Fruit fly (Drosophila melanogaster): ENCODE measurements around the gene CG13840.
A peak's percentile ranks its signal among the peaks of the same experiment; 100 is the strongest.

CG13840 gene

dm6 chr3R:22816078-22816436, at the start of gene CG13840:
Gene CG13840 (minus strand): TSS chr3R:22816178.
- no peak for TF ChIP-seq CG17801 (GFP tag; optimal IDR thresholded peaks at IDR 0.05; ENCODE audit: partially characterized antibody)

- TF ChIP-seq CG17801 (GFP tag; optimal IDR thresholded peaks at IDR 0.05; ENCODE audit: partially characterized antibody), result no peak
Measured at dm6 chr3R:22861982-22862381, 46.0 kb upstream of the CG13840 start.

dm6 chr3R:22846202-22846601, 30.2 kb upstream of the CG13840 start, which contains the start of gene CG4704:
Gene CG4704 (minus strand): TSS chr3R:22846302.
- TF ChIP-seq CG17801 (GFP tag; optimal IDR thresholded peaks at IDR 0.05; ENCODE audit: partially characterized antibody), result no peak

dm6 chr3R:22839257-22839656, 23.3 kb upstream of the CG13840 start:
- TF ChIP-seq CG17801 (GFP tag; optimal IDR thresholded peaks at IDR 0.05; ENCODE audit: partially characterized antibody), result no peak

- TF ChIP-seq CG17801 (GFP tag; optimal IDR thresholded peaks at IDR 0.05; ENCODE audit: partially characterized antibody), result no peak
Measured at dm6 chr3R:22833416-22833815, 17.4 kb upstream of the CG13840 start.

- no peak for TF ChIP-seq CG17801 (GFP tag; optimal IDR thresholded peaks at IDR 0.05; ENCODE audit: partially characterized antibody)
Measured at dm6 chr3R:22822729-22823128, 6.8 kb upstream of the CG13840 start.

dm6 chr3R:22816437-22817173, 627 bp upstream of the CG13840 start:
- peak; percentile 94 for TF ChIP-seq CG17801 (GFP tag; optimal IDR thresholded peaks at IDR 0.05; ENCODE audit: partially characterized antibody)

dm6 chr3R:22810277-22810676, 5.7 kb downstream of the CG13840 start:
- no peak for TF ChIP-seq CG17801 (GFP tag; optimal IDR thresholded peaks at IDR 0.05; ENCODE audit: partially characterized antibody)

dm6 chr3R:22807132-22807531, 8.8 kb downstream of the CG13840 start:
- no peak for TF ChIP-seq CG17801 (GFP tag; optimal IDR thresholded peaks at IDR 0.05; ENCODE audit: partially characterized antibody)

dm6 chr3R:22803655-22804341, 12.2 kb downstream of the CG13840 start, which contains the start of gene CG7031:
Gene CG7031 (plus strand): TSS chr3R:22804291.
- no peak for TF ChIP-seq CG17801 (GFP tag; optimal IDR thresholded peaks at IDR 0.05; ENCODE audit: partially characterized antibody)

- no peak for TF ChIP-seq CG17801 (GFP tag; optimal IDR thresholded peaks at IDR 0.05; ENCODE audit: partially characterized antibody)
Measured at dm6 chr3R:22793953-22794352, 22.0 kb downstream of the CG13840 start.

dm6 chr3R:22789106-22789505, 26.9 kb downstream of the CG13840 start:
- TF ChIP-seq CG17801 (GFP tag; optimal IDR thresholded peaks at IDR 0.05; ENCODE audit: partially characterized antibody), result no peak

dm6 chr3R:22784674-22785316, 31.2 kb downstream of the CG13840 start:
- TF ChIP-seq CG17801 (GFP tag; optimal IDR thresholded peaks at IDR 0.05; ENCODE audit: partially characterized antibody), result no peak

dm6 chr3R:22781412-22781811, 34.6 kb downstream of the CG13840 start:
- TF ChIP-seq CG17801 (GFP tag; optimal IDR thresholded peaks at IDR 0.05; ENCODE audit: partially characterized antibody), result peak; percentile 75

dm6 chr3R:22780135-22780534, 35.8 kb downstream of the CG13840 start:
- no peak for TF ChIP-seq CG17801 (GFP tag; optimal IDR thresholded peaks at IDR 0.05; ENCODE audit: partially characterized antibody)

dm6 chr3R:22776457-22776856, 39.5 kb downstream of the CG13840 start:
- TF ChIP-seq CG17801 (GFP tag; optimal IDR thresholded peaks at IDR 0.05; ENCODE audit: partially characterized antibody), result no peak
